Fruit fly (Drosophila melanogaster) whole organism, embryonic: Measurements from ENCODE around the gene CG4982.

Experiments used
- Blimp-1 ChIP-seq: fragments of 200-800 bp; sonication (Bioruptor generic); optimal IDR thresholded peaks from 3 replicates; lab custom pipeline; 2018; ENCODE audit warnings: missing biosample characterization, missing genetic modification characterization, mild to moderate bottlenecking, moderate library complexity, missing genetic modification reagents
- CG10267 ChIP-seq: fragments of 200-800 bp; sonication (Bioruptor generic); optimal IDR thresholded peaks from 2 replicates; lab custom pipeline; 2018; ENCODE audit warnings: missing biosample characterization, mild to moderate bottlenecking, missing genetic modification characterization, moderate library complexity
- CG10543 ChIP-seq: fragments of 200-800 bp; sonication (Bioruptor generic); optimal IDR thresholded peaks from 3 replicates; lab custom pipeline; 2017; ENCODE audit warnings: missing biosample characterization, mild to moderate bottlenecking, missing genetic modification characterization, moderate library complexity
- CG11093 ChIP-seq: fragments of 200-800 bp; sonication (Bioruptor generic); IDR thresholded peaks from 3 replicates; pipeline ENCODE4 v1.3.6; 2022; ENCODE audit warnings: missing biosample characterization, missing genetic modification characterization
- CG12104 ChIP-seq: fragments of 200-800 bp; sonication (Bioruptor generic); optimal IDR thresholded peaks from 3 replicates; lab custom pipeline; 2016; ENCODE audit warnings: missing biosample characterization, missing genetic modification characterization
- CG12219 ChIP-seq: fragments of 200-800 bp; sonication (Bioruptor generic); optimal IDR thresholded peaks from 3 replicates; lab custom pipeline; 2018; ENCODE audit warnings: missing biosample characterization, mild to moderate bottlenecking, missing genetic modification characterization
- CG12659 ChIP-seq: fragments of 200-800 bp; sonication (Bioruptor generic); optimal IDR thresholded peaks from 3 replicates; lab custom pipeline; 2017; ENCODE audit warnings: mild to moderate bottlenecking, missing biosample characterization, missing genetic modification reagents, missing genetic modification characterization
- CG13894 ChIP-seq: fragments of 200-800 bp; sonication (Bioruptor generic); optimal IDR thresholded peaks from 3 replicates; lab custom pipeline; 2018; ENCODE audit warnings: missing biosample characterization, mild to moderate bottlenecking, missing genetic modification characterization, moderate library complexity
- CG14710 ChIP-seq: fragments of 200-800 bp; sonication (Bioruptor generic); optimal IDR thresholded peaks from 3 replicates; lab custom pipeline; 2019; ENCODE audit warnings: missing biosample characterization, mild to moderate bottlenecking, missing genetic modification characterization, moderate library complexity
- CG15479 ChIP-seq: fragments of 200-800 bp; sonication (Bioruptor generic); optimal IDR thresholded peaks from 3 replicates; lab custom pipeline; 2019; ENCODE audit warnings: missing biosample characterization, mild to moderate bottlenecking, missing genetic modification characterization, moderate library complexity
- CG18599 ChIP-seq: fragments of 200-800 bp; sonication (Bioruptor generic); optimal IDR thresholded peaks from 3 replicates; lab custom pipeline; 2017; ENCODE audit warnings: missing biosample characterization, missing genetic modification characterization, mild to moderate bottlenecking, moderate library complexity, missing genetic modification reagents
- CG2678 ChIP-seq: fragments of 200-800 bp; sonication (Bioruptor generic); optimal IDR thresholded peaks from 3 replicates; lab custom pipeline; 2019; ENCODE audit warnings: missing biosample characterization, mild to moderate bottlenecking, missing genetic modification characterization, moderate library complexity
- CG30403 ChIP-seq: fragments of 200-800 bp; sonication (Bioruptor generic); optimal IDR thresholded peaks from 3 replicates; lab custom pipeline; 2016; ENCODE audit warnings: missing biosample characterization, missing genetic modification characterization
- CG32532 ChIP-seq: fragments of 200-800 bp; sonication (Bioruptor generic); IDR thresholded peaks from 2 replicates; pipeline ENCODE4 v1.3.6; 2022; ENCODE audit warnings: missing biosample characterization, missing genetic modification characterization
- CG32767 ChIP-seq: fragments of 200-800 bp; sonication (Bioruptor generic); IDR thresholded peaks from 2 replicates; pipeline ENCODE4 v1.3.6; 2022; ENCODE audit warnings: missing biosample characterization, missing genetic modification characterization
- CG3726 ChIP-seq: fragments of 200-800 bp; sonication (Bioruptor generic); IDR thresholded peaks from 3 replicates; pipeline ENCODE4, ENCODE4 v1.3.6; 2022; ENCODE audit warnings: missing biosample characterization, missing genetic modification characterization
- CG5245 ChIP-seq: fragments of 200-800 bp; sonication (Bioruptor generic); optimal IDR thresholded peaks from 3 replicates; lab custom pipeline; 2016; ENCODE audit warnings: missing biosample characterization, missing genetic modification characterization
- CG7963 ChIP-seq: fragments of 200-800 bp; sonication (Bioruptor generic); IDR thresholded peaks from 3 replicates; pipeline ENCODE4 v1.3.6; 2022; ENCODE audit warnings: missing biosample characterization, missing genetic modification characterization; ENCODE audit not compliant: partially characterized antibody
- CG8359 ChIP-seq: fragments of 200-800 bp; sonication (Bioruptor generic); optimal IDR thresholded peaks from 2 replicates; lab custom pipeline; 2017; ENCODE audit warnings: missing biosample characterization, mild to moderate bottlenecking, missing genetic modification characterization, borderline replicate concordance
- CG9215 ChIP-seq: fragments of 200-800 bp; sonication (Bioruptor generic); IDR thresholded peaks from 2 replicates; pipeline ENCODE4 v1.3.6; 2022; ENCODE audit warnings: missing biosample characterization, missing genetic modification characterization
- CTCF ChIP-seq: fragments of 200-800 bp; sonication (Bioruptor generic); optimal IDR thresholded peaks from 2 replicates; lab custom pipeline; 2017; ENCODE audit warnings: missing biosample characterization, mild to moderate bottlenecking, missing genetic modification characterization, moderate library complexity
- E2f1 ChIP-seq: fragments of 200-800 bp; sonication (Bioruptor generic); IDR thresholded peaks from 2 replicates; pipeline ENCODE4 v1.3.6; 2022; ENCODE audit warnings: missing biosample characterization, missing genetic modification characterization
- Gsc ChIP-seq: fragments of 200-800 bp; sonication (Bioruptor generic); IDR thresholded peaks from 2 replicates; pipeline ENCODE4 v1.3.6; 2022; ENCODE audit warnings: missing biosample characterization, missing genetic modification characterization
- Hand ChIP-seq: fragments of 200-800 bp; sonication (Bioruptor generic); optimal IDR thresholded peaks from 2 replicates; lab custom pipeline; 2017; ENCODE audit warnings: mild to moderate bottlenecking, missing biosample characterization, missing genetic modification reagents, missing genetic modification characterization
- MBD-R2 ChIP-seq: fragments of 200-800 bp; sonication (Bioruptor generic); IDR thresholded peaks from 2 replicates; pipeline ENCODE4 v1.3.6; 2022; ENCODE audit warnings: missing biosample characterization, missing genetic modification characterization
- Med ChIP-seq: fragments of 200-800 bp; sonication (Bioruptor generic); peaks from one replicate; lab custom pipeline; 2016; ENCODE audit warnings: missing biosample characterization, missing genetic modification characterization, mild to moderate bottlenecking, inconsistent platforms, moderate library complexity
- Nf-YC ChIP-seq: fragments of 200-800 bp; optimal IDR thresholded peaks from 3 replicates; lab custom pipeline; 2019; ENCODE audit warnings: missing biosample characterization, mild to moderate bottlenecking, missing genetic modification characterization, moderate library complexity
- Tbp ChIP-seq: fragments of >200 bp; optimal IDR thresholded peaks from 2 replicates; lab custom pipeline; 2018; ENCODE audit warnings: missing biosample characterization, missing genetic modification characterization
- Vsx1 ChIP-seq: fragments of 200-800 bp; sonication (Bioruptor generic); optimal IDR thresholded peaks from 2 replicates; lab custom pipeline; 2017; ENCODE audit warnings: missing biosample characterization, mild to moderate bottlenecking, missing genetic modification characterization, missing genetic modification reagents
- abd-A ChIP-seq: fragments of 200-800 bp; sonication (Bioruptor generic); optimal IDR thresholded peaks from 3 replicates; lab custom pipeline; 2019; ENCODE audit warnings: missing biosample characterization, mild to moderate bottlenecking, missing genetic modification characterization, moderate library complexity
- ac ChIP-seq: fragments of 200-800 bp; sonication (Bioruptor generic); optimal IDR thresholded peaks from 3 replicates; lab custom pipeline; 2017; ENCODE audit warnings: missing biosample characterization, mild to moderate bottlenecking, missing genetic modification characterization
- chinmo ChIP-seq: fragments of 200-800 bp; sonication (Bioruptor generic); IDR thresholded peaks from 4 replicates; pipeline ENCODE4 v1.3.6; 2022; ENCODE audit warnings: missing biosample characterization, missing genetic modification characterization; ENCODE audit not compliant: partially characterized antibody
- croc ChIP-seq: fragments of 200-800 bp; sonication (Bioruptor generic); conservative IDR thresholded peaks from 3 replicates; pipeline ENCODE4 v1.3.6; 2022; ENCODE audit warnings: missing biosample characterization, missing genetic modification characterization
- en ChIP-seq: fragments of 200-800 bp; sonication (Bioruptor generic); optimal IDR thresholded peaks from 2 replicates; lab custom pipeline; 2016; ENCODE audit warnings: missing biosample characterization, missing genetic modification characterization
- eve ChIP-seq, 2 experiments: fragments of >200 bp; optimal IDR thresholded peaks; 2 replicates each; lab custom pipeline; 2017; ENCODE audit warnings: missing biosample characterization in 2 of 2, missing genetic modification characterization in 2 of 2
- fd96Cb ChIP-seq: fragments of 200-800 bp; sonication (Bioruptor generic); optimal IDR thresholded peaks from 2 replicates; lab custom pipeline; 2018; ENCODE audit warnings: missing biosample characterization, mild to moderate bottlenecking, missing genetic modification characterization, moderate library complexity
- ftz-f1 ChIP-seq: fragments of 200-800 bp; sonication (Bioruptor generic); optimal IDR thresholded peaks from 2 replicates; lab custom pipeline; 2016; ENCODE audit warnings: missing biosample characterization, missing genetic modification characterization
- grau ChIP-seq: fragments of 200-800 bp; optimal IDR thresholded peaks from 3 replicates; lab custom pipeline; 2019; ENCODE audit warnings: missing biosample characterization, mild to moderate bottlenecking, missing genetic modification characterization, moderate library complexity
- ham ChIP-seq: fragments of 200-800 bp; sonication (Bioruptor generic); IDR thresholded peaks from 2 replicates; pipeline ENCODE4 v1.3.6; 2022; ENCODE audit warnings: missing biosample characterization, missing genetic modification characterization
- hkb ChIP-seq, 2 experiments: fragments of 200-800 bp in 1 of 2; fragments of >200 bp in 1 of 2; sonication (Bioruptor generic) in 1 of 2; IDR thresholded peaks in 1 of 2; optimal IDR thresholded peaks in 1 of 2; 2 replicates each; pipeline versions ENCODE4 v1.3.6 to Lab custom; 2017 to 2022; ENCODE audit warnings: missing biosample characterization in 1 of 2, missing genetic modification characterization in 1 of 2
- insv ChIP-seq, 2 experiments: fragments of 200-800 bp; sonication (Bioruptor generic); optimal IDR thresholded peaks; 3 replicates each; lab custom pipeline; 2016 to 2018; ENCODE audit warnings: missing biosample characterization in 2 of 2, missing genetic modification characterization in 2 of 2
- ken ChIP-seq: fragments of 200-800 bp; sonication (Bioruptor generic); IDR thresholded peaks from 3 replicates; pipeline ENCODE4 v1.3.6; 2022; ENCODE audit warnings: missing biosample characterization, missing genetic modification characterization
- klu ChIP-seq: fragments of 200-800 bp; sonication (Bioruptor generic); IDR thresholded peaks from 2 replicates; pipeline ENCODE4 v1.3.6; 2022; ENCODE audit warnings: missing biosample characterization, missing genetic modification characterization
- lov ChIP-seq, 2 experiments: fragments of 200-800 bp in 1 of 2; fragments of >200 bp in 1 of 2; sonication (Bioruptor generic) in 1 of 2; IDR thresholded peaks in 1 of 2; optimal IDR thresholded peaks in 1 of 2; 2 replicates in 1 of 2; 3 replicates in 1 of 2; pipeline versions ENCODE4 v1.3.6 to Lab custom; 2017 to 2022; ENCODE audit warnings: missing biosample characterization in 1 of 2, missing genetic modification characterization in 1 of 2
- schlank ChIP-seq: fragments of 200-800 bp; sonication (Bioruptor generic); optimal IDR thresholded peaks from 2 replicates; lab custom pipeline; 2018; ENCODE audit warnings: missing biosample characterization, mild to moderate bottlenecking, missing genetic modification characterization
- tna ChIP-seq: fragments of 200-800 bp; sonication (Bioruptor generic); IDR thresholded peaks from 2 replicates; pipeline ENCODE4 v1.3.6; 2022; ENCODE audit warnings: missing biosample characterization, missing genetic modification characterization; ENCODE audit not compliant: partially characterized antibody
- unc-4 ChIP-seq: fragments of 200-800 bp; sonication (Bioruptor generic); IDR thresholded peaks from 2 replicates; pipeline ENCODE4 v1.3.6; 2022; ENCODE audit warnings: missing biosample characterization, missing genetic modification characterization; ENCODE audit not compliant: partially characterized antibody
- vnd ChIP-seq: fragments of 200-800 bp; sonication (Bioruptor generic); IDR thresholded peaks from 3 replicates; pipeline ENCODE4 v1.3.6; 2022; ENCODE audit warnings: missing biosample characterization, missing genetic modification characterization; ENCODE audit not compliant: partially characterized antibody
- wek ChIP-seq: fragments of 200-800 bp; sonication (Bioruptor generic); optimal IDR thresholded peaks from 3 replicates; lab custom pipeline; 2018; ENCODE audit warnings: missing biosample characterization, mild to moderate bottlenecking, missing genetic modification characterization, moderate library complexity
- wor ChIP-seq: fragments of 200-800 bp; sonication (Bioruptor generic); IDR thresholded peaks from 2 replicates; pipeline ENCODE4 v1.3.6; 2022; ENCODE audit warnings: missing biosample characterization, missing genetic modification characterization

The CG4982 gene

DNA sequence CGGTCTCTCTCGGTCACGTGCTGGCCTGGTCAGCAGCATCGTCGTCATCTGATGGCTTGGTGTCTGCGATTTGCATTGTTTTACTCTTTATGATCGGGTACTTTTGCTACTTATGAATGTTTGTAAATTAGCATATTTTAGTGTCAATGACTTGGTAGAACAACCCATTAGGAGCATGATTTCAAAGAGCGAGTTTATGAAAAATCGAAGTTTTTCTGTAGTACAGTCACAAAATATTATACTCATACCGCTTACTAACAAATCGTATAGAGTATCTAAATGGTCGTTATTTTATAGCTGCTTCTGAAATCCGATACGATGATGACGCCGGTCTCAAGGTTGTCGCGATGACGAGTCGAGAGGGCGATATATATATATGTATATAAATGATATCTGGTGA, 15.0 kb upstream of the CG4982 start (continued):
- TF ChIP-seq CG12104 (GFP tag; lab: Kevin White, UChicago), result no peak
- no peak for TF ChIP-seq Hand (GFP tag; lab: Kevin White, UChicago)
- no peak for TF ChIP-seq CG8359
- TF ChIP-seq CG30403 (GFP tag; lab: Kevin White, UChicago), result peak; percentile 20
- TF ChIP-seq vnd, result no peak
- no peak for TF ChIP-seq CG9215
- TF ChIP-seq CG12219, result peak; percentile 14
- TF ChIP-seq Blimp-1 (GFP tag; lab: Kevin White, UChicago), result peak; percentile 23
- no peak for TF ChIP-seq CG14710
- peak; percentile 21 for TF ChIP-seq abd-A
- no peak for TF ChIP-seq CG13894 (tag; lab: Kevin White, UChicago)
- TF ChIP-seq Nf-YC (tag; lab: Kevin White, UChicago), result no peak
- no peak for TF ChIP-seq en (GFP tag; lab: Kevin White, UChicago)
- TF ChIP-seq Tbp (GFP tag; lab: Kevin White, UChicago), result no peak
- no peak for TF ChIP-seq tna (GFP tag; lab: Robert Waterston, UW)
- peak; percentile 19 for TF ChIP-seq fd96Cb
- TF ChIP-seq CG32767 (GFP tag; lab: Robert Waterston, UW), result no peak
- TF ChIP-seq ftz-f1, result no peak
- TF ChIP-seq croc (GFP tag; lab: Robert Waterston, UW), result no peak
- no peak for TF ChIP-seq wor (GFP tag; lab: Robert Waterston, UW)
- no peak for TF ChIP-seq klu (GFP tag; lab: Robert Waterston, UW)
- TF ChIP-seq CG18599 (GFP tag; lab: Kevin White, UChicago), result no peak
- no peak for TF ChIP-seq CTCF (GFP tag; lab: Kevin White, UChicago)
- TF ChIP-seq CG10543 (GFP tag; lab: Kevin White, UChicago), result no peak
- TF ChIP-seq schlank (tag; lab: Kevin White, UChicago), result no peak
- TF ChIP-seq CG11093 (GFP tag; lab: Robert Waterston, UW), result no peak
- TF ChIP-seq CG10267, result no peak
- peak; percentile 35 for TF ChIP-seq grau
- no peak for TF ChIP-seq insv (GFP tag; optimal IDR thresholded peaks at IDR 0.05; lab: Kevin White, UChicago)
- TF ChIP-seq CG7963 (GFP tag; lab: Robert Waterston, UW), result no peak
- peak; percentile 61 for TF ChIP-seq CG2678 (tag; lab: Kevin White, UChicago)
- TF ChIP-seq CG12659, result peak; percentile 17
- TF ChIP-seq CG5245 (GFP tag; lab: Kevin White, UChicago), result no peak
- TF ChIP-seq ham, result no peak
- TF ChIP-seq E2f1 (GFP tag; lab: Robert Waterston, UW), result no peak
- no peak for TF ChIP-seq Vsx1
- TF ChIP-seq Med (GFP tag; lab: Kevin White, UChicago), result peak; percentile 79
- no peak for TF ChIP-seq CG15479 (GFP tag; lab: Kevin White, UChicago)
- no peak for TF ChIP-seq Gsc (GFP tag; lab: Robert Waterston, UW)
- no peak for TF ChIP-seq wek (GFP tag; lab: Kevin White, UChicago)
- TF ChIP-seq ac (GFP tag; lab: Kevin White, UChicago), result no peak
- no peak for TF ChIP-seq unc-4 (GFP tag; lab: Robert Waterston, UW)
- no peak for TF ChIP-seq ken
- TF ChIP-seq eve (GFP tag; optimal IDR thresholded peaks at IDR 0.05; lab: Kevin White, UChicago), result no peak
- TF ChIP-seq hkb (optimal IDR thresholded peaks at IDR 0.05; lab: Kevin White, UChicago), result no peak
- TF ChIP-seq hkb (GFP tag; IDR thresholded peaks at IDR 0.05; lab: Robert Waterston, UW), result 0 out of 2 replicates have a peak, but pooled peaks have one; percentile 22
- TF ChIP-seq chinmo (GFP tag; lab: Robert Waterston, UW), result 0 out of 4 replicates have a peak, but pooled peaks have one; percentile 47
- no peak for TF ChIP-seq MBD-R2 (GFP tag; lab: Robert Waterston, UW)
- TF ChIP-seq CG32532 (GFP tag; lab: Robert Waterston, UW), result no peak
- TF ChIP-seq CG3726 (GFP tag; lab: Robert Waterston, UW), result no peak
- TF ChIP-seq lov (optimal IDR thresholded peaks at IDR 0.05; lab: Kevin White, UChicago), result no peak
- no peak for TF ChIP-seq lov (GFP tag; IDR thresholded peaks at IDR 0.05; lab: Robert Waterston, UW)
